Fruit fly (Drosophila melanogaster): ENCODE measurements around the gene CG32036.

DNA sequence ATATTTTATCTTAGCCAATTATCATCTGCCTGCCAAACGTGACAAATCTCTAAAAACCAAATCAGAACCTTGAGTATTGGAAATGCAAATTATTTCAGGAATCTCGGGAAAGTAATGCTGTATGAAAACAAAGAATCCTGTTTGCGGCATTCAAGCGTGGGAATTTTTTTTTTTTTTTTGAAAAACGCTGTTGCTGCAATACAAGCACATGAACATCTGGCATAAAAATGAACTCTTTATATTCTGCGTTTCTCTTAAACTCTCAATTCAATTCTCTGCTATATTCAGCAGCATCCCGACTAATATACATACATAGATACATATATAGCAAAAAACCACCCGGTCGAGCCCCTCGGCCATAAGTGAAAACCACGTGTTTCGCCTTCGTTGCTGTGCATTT is 12.3 kb upstream of the CG32036 start:
- TF ChIP-seq fd96Ca (GFP tag; IDR thresholded peaks at IDR 0.05): no peak
- TF ChIP-seq CG10348 (GFP tag; IDR thresholded peaks at IDR 0.05): no peak
- no peak for TF ChIP-seq CG4496 (GFP tag; IDR thresholded peaks at IDR 0.05)
